Worm (Caenorhabditis elegans) whole organism, mixed stage, embryonic: ENCODE measurements around the gene R144.13.

ENCODE experiments used
- M03D4.4 ChIP-seq: sonication (generic microtip); optimal IDR thresholded peaks from 2 replicates; lab custom pipeline; 2017; ENCODE audit warnings: mild to moderate bottlenecking, missing genetic modification characterization, missing compliant biosample characterization
- ces-1 ChIP-seq: fragments of 150-350 bp; optimal IDR thresholded peaks from 2 replicates; lab custom pipeline; 2014; ENCODE audit warnings: missing biosample characterization, missing genetic modification reagents, missing genetic modification characterization
- elt-1 ChIP-seq: sonication (generic microtip); optimal IDR thresholded peaks from 2 replicates; lab custom pipeline; 2017; ENCODE audit warnings: missing genetic modification characterization, mild to moderate bottlenecking, missing compliant biosample characterization, antibody characterized with exemption, moderate library complexity, borderline replicate concordance; ENCODE audit not compliant: insufficient read depth
- flh-1 ChIP-seq: fragments of 200-800 bp; sonication (Bioruptor generic); optimal IDR thresholded peaks from 2 replicates; lab custom pipeline; 2018; ENCODE audit warnings: mild to moderate bottlenecking, missing genetic modification characterization, moderate library complexity, missing compliant biosample characterization
- hlh-1 ChIP-seq: fragments of 150-350 bp; optimal IDR thresholded peaks from 2 replicates; lab custom pipeline; 2014; ENCODE audit warnings: missing biosample characterization, missing genetic modification reagents, missing genetic modification characterization
- lin-13 ChIP-seq: fragments of 150-350 bp; optimal IDR thresholded peaks from 2 replicates; lab custom pipeline; 2014; ENCODE audit warnings: missing biosample characterization, missing genetic modification characterization
- lin-32 ChIP-seq: fragments of 200-800 bp; sonication (Bioruptor generic); optimal IDR thresholded peaks from 2 replicates; lab custom pipeline; 2018; ENCODE audit warnings: mild to moderate bottlenecking, missing genetic modification characterization, missing compliant biosample characterization
- nhr-2 ChIP-seq: fragments of 150-350 bp; optimal IDR thresholded peaks from 2 replicates; lab custom pipeline; 2014; ENCODE audit warnings: missing biosample characterization, missing genetic modification characterization
- nhr-237 ChIP-seq: fragments of 150-350 bp; optimal IDR thresholded peaks from 2 replicates; lab custom pipeline; 2014; ENCODE audit warnings: missing biosample characterization, missing genetic modification characterization
- nhr-28 ChIP-seq: fragments of 150-350 bp; optimal IDR thresholded peaks from 2 replicates; lab custom pipeline; 2014; ENCODE audit warnings: missing biosample characterization, missing genetic modification characterization
- nhr-76 ChIP-seq: sonication (generic microtip); optimal IDR thresholded peaks from 2 replicates; lab custom pipeline; 2017; ENCODE audit warnings: missing biosample characterization, missing genetic modification characterization
- unc-120 ChIP-seq: sonication (generic microtip); optimal IDR thresholded peaks from 2 replicates; lab custom pipeline; 2017; ENCODE audit warnings: missing genetic modification characterization, missing compliant biosample characterization; ENCODE audit not compliant: poor library complexity, severe bottlenecking
- unc-62 ChIP-seq: fragments of 150-350 bp; optimal IDR thresholded peaks from 2 replicates; lab custom pipeline; 2014; ENCODE audit warnings: missing biosample characterization, missing genetic modification reagents, missing genetic modification characterization

ce11 chrIII:5023642-5024041, 578 bp downstream of the R144.13 start:
- TF ChIP-seq nhr-237: no peak
- no peak for TF ChIP-seq lin-13 (tag; lab: Kevin White, UChicago)
- no peak for TF ChIP-seq unc-62
- TF ChIP-seq nhr-76 (tag; lab: Kevin White, UChicago): no peak
- TF ChIP-seq hlh-1: no peak
- no peak for TF ChIP-seq elt-1 (tag; lab: Kevin White, UChicago)
- TF ChIP-seq nhr-28: no peak
- TF ChIP-seq ces-1 (GFP tag; lab: Kevin White, UChicago): no peak
- no peak for TF ChIP-seq M03D4.4 (tag; lab: Kevin White, UChicago)
- no peak for TF ChIP-seq flh-1 (GFP tag; lab: Kevin White, UChicago)
- no peak for TF ChIP-seq nhr-2 (tag; lab: Kevin White, UChicago)
- no peak for TF ChIP-seq lin-32 (GFP tag; lab: Kevin White, UChicago)
- TF ChIP-seq unc-120: no peak
